Fruit fly (Drosophila melanogaster) whole organism, embryonic: ENCODE data around the gene Targ2.
A peak's percentile ranks its signal among the peaks of the same experiment; 100 is the strongest.

Experiments
- C15 ChIP-seq: fragments of 200-800 bp; sonication (Bioruptor generic); IDR thresholded peaks from 3 replicates; pipeline ENCODE4 v1.3.6; 2022; ENCODE audit warnings: missing biosample characterization, missing genetic modification characterization
- CG12155 ChIP-seq: fragments of 200-800 bp; sonication (Bioruptor generic); optimal IDR thresholded peaks from 3 replicates; lab custom pipeline; 2016; ENCODE audit warnings: missing biosample characterization, missing genetic modification characterization
- CG15011 ChIP-seq: fragments of 200-800 bp; sonication (Bioruptor generic); optimal IDR thresholded peaks from 3 replicates; lab custom pipeline; 2018; ENCODE audit warnings: missing biosample characterization, mild to moderate bottlenecking, missing genetic modification characterization
- CG17186 ChIP-seq: fragments of 200-800 bp; sonication (Bioruptor generic); optimal IDR thresholded peaks from 3 replicates; lab custom pipeline; 2017; ENCODE audit warnings: missing biosample characterization, missing genetic modification reagents, missing genetic modification characterization
- CG17361 ChIP-seq: fragments of 200-800 bp; sonication (Bioruptor generic); IDR thresholded peaks from 3 replicates; pipeline ENCODE4 v1.3.6; 2022; ENCODE audit warnings: missing biosample characterization, missing genetic modification characterization
- CG17385 ChIP-seq: fragments of 200-800 bp; sonication (Bioruptor generic); optimal IDR thresholded peaks from 3 replicates; lab custom pipeline; 2018; ENCODE audit warnings: missing biosample characterization, mild to moderate bottlenecking, missing genetic modification characterization
- CG18476 ChIP-seq: fragments of 200-800 bp; sonication (Bioruptor generic); optimal IDR thresholded peaks from 2 replicates; lab custom pipeline; 2016; ENCODE audit warnings: missing biosample characterization, mild to moderate bottlenecking, missing genetic modification characterization
- CG2889 ChIP-seq: fragments of 200-800 bp; sonication (Bioruptor generic); IDR thresholded peaks from 3 replicates; pipeline ENCODE4 v1.3.6; 2022; ENCODE audit warnings: missing biosample characterization, missing genetic modification characterization
- CG31441 ChIP-seq: fragments of 200-800 bp; sonication (Bioruptor generic); IDR thresholded peaks from 2 replicates; pipeline ENCODE4 v1.3.6; 2022; ENCODE audit warnings: missing biosample characterization, missing genetic modification characterization
- CG3995 ChIP-seq: fragments of 200-800 bp; sonication (Bioruptor generic); optimal IDR thresholded peaks from 3 replicates; lab custom pipeline; 2016; ENCODE audit warnings: missing biosample characterization, missing genetic modification characterization
- CG4328 ChIP-seq: fragments of 200-800 bp; sonication (Bioruptor generic); optimal IDR thresholded peaks from 3 replicates; lab custom pipeline; 2017; ENCODE audit warnings: missing biosample characterization, missing genetic modification reagents, missing genetic modification characterization
- CG4820 ChIP-seq: fragments of 200-800 bp; sonication (Bioruptor generic); optimal IDR thresholded peaks from 3 replicates; lab custom pipeline; 2016; ENCODE audit warnings: missing biosample characterization, missing genetic modification characterization
- CG6272 ChIP-seq: fragments of 200-800 bp; sonication (Bioruptor generic); IDR thresholded peaks from 2 replicates; pipeline ENCODE4 v1.3.6; 2022; ENCODE audit warnings: missing biosample characterization, missing genetic modification characterization
- CG6791 ChIP-seq: fragments of 200-800 bp; sonication (Bioruptor generic); IDR thresholded peaks from 3 replicates; pipeline ENCODE4 v1.3.6; 2022; ENCODE audit warnings: missing biosample characterization, missing genetic modification characterization; ENCODE audit not compliant: partially characterized antibody
- CG6813 ChIP-seq: fragments of 200-800 bp; sonication (Bioruptor generic); optimal IDR thresholded peaks from 2 replicates; lab custom pipeline; 2017; ENCODE audit warnings: missing biosample characterization, missing genetic modification characterization, mild to moderate bottlenecking, moderate library complexity, missing genetic modification reagents
- CG7357 ChIP-seq: fragments of 200-800 bp; sonication (Bioruptor generic); IDR thresholded peaks from 3 replicates; pipeline ENCODE4 v1.3.6; 2022; ENCODE audit warnings: missing biosample characterization, missing genetic modification characterization
- CG7963 ChIP-seq: fragments of 200-800 bp; sonication (Bioruptor generic); IDR thresholded peaks from 3 replicates; pipeline ENCODE4 v1.3.6; 2022; ENCODE audit warnings: missing biosample characterization, missing genetic modification characterization; ENCODE audit not compliant: partially characterized antibody
- CG8290 ChIP-seq, 3 experiments: fragments of 200-800 bp; sonication (Bioruptor generic); optimal IDR thresholded peaks; 2 replicates each; lab custom pipeline; 2016 to 2019; ENCODE audit warnings: missing biosample characterization in 3 of 3, missing genetic modification characterization in 3 of 3, mild to moderate bottlenecking in 2 of 3, moderate library complexity in 1 of 3
- CG9727 ChIP-seq: fragments of 200-800 bp; sonication (Bioruptor generic); optimal IDR thresholded peaks from 3 replicates; lab custom pipeline; 2017; ENCODE audit warnings: missing biosample characterization, mild to moderate bottlenecking, missing genetic modification characterization
- CG9876 ChIP-seq: fragments of 200-800 bp; sonication (Bioruptor generic); optimal IDR thresholded peaks from 2 replicates; lab custom pipeline; 2016; ENCODE audit warnings: missing biosample characterization, missing genetic modification characterization
- Dfd ChIP-seq, 2 experiments: fragments of >200 bp; optimal IDR thresholded peaks; 2 replicates each; lab custom pipeline; 2017; ENCODE audit warnings: missing biosample characterization in 2 of 2, missing genetic modification characterization in 2 of 2
- Dip2 ChIP-seq: fragments of 200-800 bp; sonication (Bioruptor generic); IDR thresholded peaks from 2 replicates; pipeline ENCODE4 v1.3.6; 2022; ENCODE audit warnings: missing biosample characterization, missing genetic modification characterization
- E2f2 ChIP-seq: fragments of 200-800 bp; sonication (Bioruptor generic); IDR thresholded peaks from 2 replicates; pipeline ENCODE4 v1.3.6; 2022; ENCODE audit warnings: missing biosample characterization, missing genetic modification characterization
- Gug ChIP-seq: fragments of 200-800 bp; sonication (Bioruptor generic); IDR thresholded peaks from 4 replicates; pipeline ENCODE4 v1.3.6; 2022; ENCODE audit warnings: missing biosample characterization, missing genetic modification characterization
- Lim3 ChIP-seq: fragments of 200-800 bp; sonication (Bioruptor generic); IDR thresholded peaks from 2 replicates; pipeline ENCODE4 v1.3.6; 2022; ENCODE audit warnings: missing biosample characterization, missing genetic modification characterization
- Lpt ChIP-seq: fragments of >200 bp; optimal IDR thresholded peaks from 2 replicates; lab custom pipeline; 2018; ENCODE audit warnings: missing biosample characterization, missing genetic modification characterization
- Med ChIP-seq: fragments of 200-800 bp; sonication (Bioruptor generic); peaks from one replicate; lab custom pipeline; 2016; ENCODE audit warnings: missing biosample characterization, missing genetic modification characterization, mild to moderate bottlenecking, inconsistent platforms, moderate library complexity
- NFAT ChIP-seq: fragments of 200-800 bp; sonication (Bioruptor generic); IDR thresholded peaks from 2 replicates; pipeline ENCODE4 v1.3.6; 2022; ENCODE audit warnings: missing biosample characterization, missing genetic modification characterization
- Oaz ChIP-seq: fragments of 200-800 bp; sonication (Bioruptor generic); IDR thresholded peaks from 2 replicates; pipeline ENCODE4 v1.3.6; 2022; ENCODE audit warnings: missing biosample characterization, missing genetic modification characterization
- Oli ChIP-seq: fragments of 200-800 bp; sonication (Bioruptor generic); optimal IDR thresholded peaks from 2 replicates; lab custom pipeline; 2018; ENCODE audit warnings: missing biosample characterization, mild to moderate bottlenecking, missing genetic modification characterization, moderate library complexity
- aop ChIP-seq: fragments of 200-800 bp; sonication (Bioruptor generic); IDR thresholded peaks from 2 replicates; pipeline ENCODE4 v1.3.6; 2022; ENCODE audit warnings: missing biosample characterization, missing genetic modification characterization
- ato ChIP-seq: fragments of 200-800 bp; sonication (Bioruptor generic); IDR thresholded peaks from 2 replicates; pipeline ENCODE4 v1.3.6; 2022; ENCODE audit warnings: missing biosample characterization, missing genetic modification characterization; ENCODE audit not compliant: partially characterized antibody
- cad ChIP-seq: fragments of >200 bp; optimal IDR thresholded peaks from 2 replicates; lab custom pipeline; 2017; ENCODE audit warnings: missing biosample characterization, missing genetic modification characterization
- cato ChIP-seq: fragments of 200-800 bp; sonication (Bioruptor generic); optimal IDR thresholded peaks from 2 replicates; lab custom pipeline; 2016; ENCODE audit warnings: missing biosample characterization, missing genetic modification characterization, borderline replicate concordance
- corto ChIP-seq: fragments of 200-800 bp; sonication (Bioruptor generic); optimal IDR thresholded peaks from 2 replicates; lab custom pipeline; 2016; ENCODE audit warnings: missing biosample characterization, mild to moderate bottlenecking, missing genetic modification characterization, moderate library complexity
- croc ChIP-seq: fragments of 200-800 bp; sonication (Bioruptor generic); conservative IDR thresholded peaks from 3 replicates; pipeline ENCODE4 v1.3.6; 2022; ENCODE audit warnings: missing biosample characterization, missing genetic modification characterization
- cwo ChIP-seq: fragments of 200-800 bp; sonication (Bioruptor generic); optimal IDR thresholded peaks from 3 replicates; lab custom pipeline; 2017; ENCODE audit warnings: missing biosample characterization, missing genetic modification characterization, mild to moderate bottlenecking, moderate library complexity, missing genetic modification reagents
- da ChIP-seq: fragments of 200-800 bp; sonication (Bioruptor generic); optimal IDR thresholded peaks from 2 replicates; lab custom pipeline; 2016; ENCODE audit warnings: missing biosample characterization, missing genetic modification characterization
- dimm ChIP-seq: fragments of 200-800 bp; sonication (Bioruptor generic); IDR thresholded peaks from 2 replicates; pipeline ENCODE4 v1.3.6; 2022; ENCODE audit warnings: missing biosample characterization, missing genetic modification characterization
- disco-r ChIP-seq: fragments of 200-800 bp; sonication (Bioruptor generic); optimal IDR thresholded peaks from 2 replicates; lab custom pipeline; 2016; ENCODE audit warnings: missing biosample characterization, missing genetic modification characterization
- gcm2 ChIP-seq: fragments of 200-800 bp; sonication (Bioruptor generic); optimal IDR thresholded peaks from 2 replicates; lab custom pipeline; 2016; ENCODE audit warnings: missing biosample characterization, missing genetic modification characterization
- hb ChIP-seq: fragments of 200-800 bp; sonication (Bioruptor generic); IDR thresholded peaks from 3 replicates; pipeline ENCODE4 v1.3.6; 2022; ENCODE audit warnings: missing biosample characterization, missing genetic modification characterization; ENCODE audit not compliant: partially characterized antibody
- hth ChIP-seq: fragments of >200 bp; optimal IDR thresholded peaks from 2 replicates; lab custom pipeline; 2017; ENCODE audit warnings: inconsistent platforms
- klu ChIP-seq: fragments of 200-800 bp; sonication (Bioruptor generic); IDR thresholded peaks from 2 replicates; pipeline ENCODE4 v1.3.6; 2022; ENCODE audit warnings: missing biosample characterization, missing genetic modification characterization
- lab ChIP-seq: fragments of 200-800 bp; sonication (Bioruptor generic); optimal IDR thresholded peaks from 3 replicates; lab custom pipeline; 2017; ENCODE audit warnings: missing biosample characterization, missing genetic modification characterization, mild to moderate bottlenecking, moderate library complexity, missing genetic modification reagents
- maf-S ChIP-seq: fragments of 200-800 bp; sonication (Bioruptor generic); optimal IDR thresholded peaks from 2 replicates; lab custom pipeline; 2016; ENCODE audit warnings: missing biosample characterization, missing genetic modification characterization
- mld ChIP-seq: fragments of 200-800 bp; sonication (Bioruptor generic); IDR thresholded peaks from 3 replicates; pipeline ENCODE4 v1.3.6; 2022; ENCODE audit warnings: missing biosample characterization, missing genetic modification characterization; ENCODE audit not compliant: partially characterized antibody
- oc ChIP-seq: fragments of 200-800 bp; sonication (Bioruptor generic); optimal IDR thresholded peaks from 2 replicates; lab custom pipeline; 2018; ENCODE audit warnings: missing biosample characterization, mild to moderate bottlenecking, missing genetic modification characterization, moderate library complexity
- pros ChIP-seq: fragments of 200-800 bp; sonication (Bioruptor generic); optimal IDR thresholded peaks from 3 replicates; lab custom pipeline; 2019; ENCODE audit warnings: missing biosample characterization, mild to moderate bottlenecking, missing genetic modification characterization, moderate library complexity
- stc ChIP-seq: fragments of 200-800 bp; sonication (Bioruptor generic); IDR thresholded peaks from 2 replicates; pipeline ENCODE4 v1.3.6; 2022; ENCODE audit warnings: missing biosample characterization, missing genetic modification characterization
- tap ChIP-seq: fragments of 200-800 bp; optimal IDR thresholded peaks from 3 replicates; lab custom pipeline; 2019; ENCODE audit warnings: missing biosample characterization, mild to moderate bottlenecking, missing genetic modification characterization, moderate library complexity
- toy ChIP-seq: fragments of 200-800 bp; sonication (Bioruptor generic); IDR thresholded peaks from 2 replicates; pipeline ENCODE4 v1.3.6; 2022; ENCODE audit warnings: missing biosample characterization, missing genetic modification characterization
- twi ChIP-seq: fragments of 200-800 bp; optimal IDR thresholded peaks from 2 replicates; lab custom pipeline; 2019; ENCODE audit warnings: missing biosample characterization, mild to moderate bottlenecking, missing genetic modification characterization, moderate library complexity
- vnd ChIP-seq: fragments of 200-800 bp; sonication (Bioruptor generic); IDR thresholded peaks from 3 replicates; pipeline ENCODE4 v1.3.6; 2022; ENCODE audit warnings: missing biosample characterization, missing genetic modification characterization; ENCODE audit not compliant: partially characterized antibody

The Targ2 gene

dm6 chr3L:21200587-21200986, 2.4 kb downstream of the Targ2 start (continued):
- TF ChIP-seq CG2889 (GFP tag; lab: Robert Waterston, UW) (no peak), CG31441 (GFP tag; lab: Robert Waterston, UW) (0 out of 2 replicates have a peak, but pooled peaks have one; percentile 25), CG6272 (no peak), da (GFP tag; lab: Kevin White, UChicago) (no peak), pros (GFP tag; lab: Kevin White, UChicago) (no peak), CG9876 (GFP tag; lab: Kevin White, UChicago) (no peak), CG17186 (GFP tag; lab: Kevin White, UChicago) (no peak), gcm2 (GFP tag; lab: Kevin White, UChicago) (no peak), cwo (no peak), CG18476 (GFP tag; lab: Kevin White, UChicago) (no peak), CG6813 (no peak), dimm (GFP tag; lab: Robert Waterston, UW) (no peak), CG4328 (GFP tag; lab: Kevin White, UChicago) (no peak), Dip2 (no peak), CG6791 (no peak), oc (no peak), aop (GFP tag; lab: Robert Waterston, UW) (no peak), hth (lab: Kevin White, UChicago) (no peak), CG12155 (GFP tag; lab: Kevin White, UChicago) (no peak), Med (GFP tag; lab: Kevin White, UChicago) (peak; percentile 29), Dfd (GFP tag; optimal IDR thresholded peaks at IDR 0.05; lab: Kevin White, UChicago) (no peak), toy (GFP tag; lab: Robert Waterston, UW) (0 out of 2 replicates have a peak, but pooled peaks have one; percentile 9), tap (tag; lab: Kevin White, UChicago) (no peak), Lim3 (GFP tag; lab: Robert Waterston, UW) (no peak), E2f2 (no peak), CG4820 (GFP tag; lab: Kevin White, UChicago) (no peak), corto (GFP tag; lab: Kevin White, UChicago) (no peak), vnd (GFP tag; lab: Robert Waterston, UW) (no peak), NFAT (GFP tag; lab: Robert Waterston, UW) (0 out of 2 replicates have a peak, but pooled peaks have one; percentile 9), CG17361 (GFP tag; lab: Robert Waterston, UW) (0 out of 3 replicates have a peak, but pooled peaks have one; percentile 39), Oli (tag; lab: Kevin White, UChicago) (no peak), klu (GFP tag; lab: Robert Waterston, UW) (no peak), croc (no peak), Gug (no peak), CG3995 (no peak), CG7963 (no peak), C15 (GFP tag; lab: Robert Waterston, UW) (no peak), CG9727 (no peak), Lpt (GFP tag; lab: Kevin White, UChicago) (no peak), cato (no peak), disco-r (GFP tag; lab: Kevin White, UChicago) (no peak), CG17385 (peak; percentile 3)

- TF ChIP-seq cwo: no peak
- no peak for TF ChIP-seq twi (tag; lab: Kevin White, UChicago)
- no peak for TF ChIP-seq CG7357 (GFP tag; lab: Robert Waterston, UW)
- TF ChIP-seq hb (GFP tag; lab: Robert Waterston, UW): no peak
- no peak for TF ChIP-seq CG15011 (GFP tag; lab: Kevin White, UChicago)
- no peak for TF ChIP-seq stc (GFP tag; lab: Robert Waterston, UW)
- TF ChIP-seq maf-S (GFP tag; lab: Kevin White, UChicago): peak; percentile 13
- TF ChIP-seq croc: no peak
- no peak for TF ChIP-seq ato (GFP tag; lab: Robert Waterston, UW)
- TF ChIP-seq Oli (tag; lab: Kevin White, UChicago): no peak
- TF ChIP-seq cad (GFP tag; lab: Kevin White, UChicago): no peak
- no peak for TF ChIP-seq Oaz (GFP tag; lab: Robert Waterston, UW)
- TF ChIP-seq CG8290 (GFP tag; optimal IDR thresholded peaks at IDR 0.05; lab: Kevin White, UChicago): no peak
- TF ChIP-seq CG8290 (tag; optimal IDR thresholded peaks at IDR 0.05; lab: Kevin White, UChicago): peak in 1 of 2 experiments; percentile 80
- no peak for TF ChIP-seq mld (GFP tag; lab: Robert Waterston, UW)
- no peak for TF ChIP-seq lab
Observed at dm6 chr3L:21196563-21196962, 6.5 kb downstream of the Targ2 start, which contains the start of the genes Targ3 and park. Gene Targ3, plus strand, starts transcription at chr3L:21196831. Gene park, minus strand, starts transcription at chr3L:21196853.
